Fruit fly (Drosophila melanogaster) whole organism, embryonic: ENCODE results near the gene CG9662.

Experiments used
- CG10267 ChIP-seq: fragments of 200-800 bp; sonication (Bioruptor generic); optimal IDR thresholded peaks from 2 replicates; lab custom pipeline; 2018; ENCODE audit warnings: missing biosample characterization, mild to moderate bottlenecking, missing genetic modification characterization, moderate library complexity
- CG12104 ChIP-seq: fragments of 200-800 bp; sonication (Bioruptor generic); optimal IDR thresholded peaks from 3 replicates; lab custom pipeline; 2016; ENCODE audit warnings: missing biosample characterization, missing genetic modification characterization
- CG13624 ChIP-seq: fragments of 200-800 bp; sonication (Bioruptor generic); optimal IDR thresholded peaks from 2 replicates; lab custom pipeline; 2016; ENCODE audit warnings: missing biosample characterization, missing genetic modification characterization
- CG15073 ChIP-seq: fragments of 200-800 bp; sonication (Bioruptor generic); optimal IDR thresholded peaks from 2 replicates; lab custom pipeline; 2016; ENCODE audit warnings: missing biosample characterization, missing genetic modification characterization
- CG33213 ChIP-seq: fragments of 200-800 bp; sonication (Bioruptor generic); optimal IDR thresholded peaks from 3 replicates; lab custom pipeline; 2016; ENCODE audit warnings: missing biosample characterization, missing genetic modification characterization
- CG33557 ChIP-seq: fragments of 200-800 bp; sonication (Bioruptor generic); optimal IDR thresholded peaks from 2 replicates; lab custom pipeline; 2019; ENCODE audit warnings: missing biosample characterization, mild to moderate bottlenecking, missing genetic modification characterization, moderate library complexity
- CG6272 ChIP-seq: fragments of 200-800 bp; sonication (Bioruptor generic); IDR thresholded peaks from 2 replicates; pipeline ENCODE4 v1.3.6; 2022; ENCODE audit warnings: missing biosample characterization, missing genetic modification characterization
- CG7372 ChIP-seq: fragments of 200-800 bp; sonication (Bioruptor generic); IDR thresholded peaks from 2 replicates; pipeline ENCODE4 v1.3.6; 2022; ENCODE audit warnings: missing biosample characterization, missing genetic modification characterization
- CG8478 ChIP-seq: fragments of >200 bp; optimal IDR thresholded peaks from 2 replicates; lab custom pipeline; 2018
- CoRest ChIP-seq: fragments of 200-800 bp; sonication (Bioruptor generic); optimal IDR thresholded peaks from 3 replicates; lab custom pipeline; 2018; ENCODE audit warnings: missing biosample characterization, mild to moderate bottlenecking, missing genetic modification characterization, moderate library complexity
- Dbx ChIP-seq: fragments of 200-800 bp; sonication (Bioruptor generic); IDR thresholded peaks from 3 replicates; pipeline ENCODE4 v1.3.6; 2022; ENCODE audit warnings: missing biosample characterization, missing genetic modification characterization
- Dfd ChIP-seq, 2 experiments: fragments of >200 bp; optimal IDR thresholded peaks; 2 replicates each; lab custom pipeline; 2017; ENCODE audit warnings: missing biosample characterization in 2 of 2, missing genetic modification characterization in 2 of 2
- Dip2 ChIP-seq: fragments of 200-800 bp; sonication (Bioruptor generic); IDR thresholded peaks from 2 replicates; pipeline ENCODE4 v1.3.6; 2022; ENCODE audit warnings: missing biosample characterization, missing genetic modification characterization
- Drgx ChIP-seq: fragments of 200-800 bp; sonication (Bioruptor generic); IDR thresholded peaks from 2 replicates; pipeline ENCODE4 v1.3.6; 2022; ENCODE audit warnings: missing biosample characterization, missing genetic modification characterization
- E2f1 ChIP-seq: fragments of 200-800 bp; sonication (Bioruptor generic); IDR thresholded peaks from 2 replicates; pipeline ENCODE4 v1.3.6; 2022; ENCODE audit warnings: missing biosample characterization, missing genetic modification characterization
- H15 ChIP-seq: fragments of 200-800 bp; sonication (Bioruptor generic); IDR thresholded peaks from 3 replicates; pipeline ENCODE4 v1.3.6; 2022; ENCODE audit warnings: missing biosample characterization, missing genetic modification characterization
- HLH4C ChIP-seq: fragments of 200-800 bp; sonication (Bioruptor generic); IDR thresholded peaks from 3 replicates; pipeline ENCODE4 v1.3.6; 2022; ENCODE audit warnings: missing biosample characterization, missing genetic modification characterization; ENCODE audit not compliant: partially characterized antibody
- HLH54F ChIP-seq: fragments of 200-800 bp; sonication (Bioruptor generic); optimal IDR thresholded peaks from 3 replicates; lab custom pipeline; 2016; ENCODE audit warnings: missing biosample characterization, missing genetic modification characterization
- Meics ChIP-seq: fragments of 200-800 bp; sonication (Bioruptor generic); optimal IDR thresholded peaks from 2 replicates; lab custom pipeline; 2017; ENCODE audit warnings: missing biosample characterization, mild to moderate bottlenecking, missing genetic modification characterization
- Optix ChIP-seq: fragments of 200-800 bp; sonication (Bioruptor generic); IDR thresholded peaks from 3 replicates; pipeline ENCODE4 v1.3.6; 2022; ENCODE audit warnings: missing biosample characterization, missing genetic modification characterization
- Scr ChIP-seq: fragments of 200-800 bp; sonication (Bioruptor generic); IDR thresholded peaks from 2 replicates; pipeline ENCODE4 v1.3.6; 2022; ENCODE audit warnings: missing biosample characterization, missing genetic modification characterization; ENCODE audit not compliant: partially characterized antibody
- abd-A ChIP-seq: fragments of 200-800 bp; sonication (Bioruptor generic); optimal IDR thresholded peaks from 3 replicates; lab custom pipeline; 2019; ENCODE audit warnings: missing biosample characterization, mild to moderate bottlenecking, missing genetic modification characterization, moderate library complexity
- dmrt99B ChIP-seq: fragments of 200-800 bp; sonication (Bioruptor generic); optimal IDR thresholded peaks from 2 replicates; lab custom pipeline; 2018; ENCODE audit warnings: missing biosample characterization, mild to moderate bottlenecking, missing genetic modification characterization, moderate library complexity
- fd3F ChIP-seq: fragments of 200-800 bp; sonication (Bioruptor generic); optimal IDR thresholded peaks from 2 replicates; lab custom pipeline; 2018; ENCODE audit warnings: missing biosample characterization, mild to moderate bottlenecking, missing genetic modification characterization, moderate library complexity
- ftz-f1 ChIP-seq: fragments of 200-800 bp; sonication (Bioruptor generic); optimal IDR thresholded peaks from 2 replicates; lab custom pipeline; 2016; ENCODE audit warnings: missing biosample characterization, missing genetic modification characterization
- gfzf ChIP-seq: fragments of 200-800 bp; sonication (Bioruptor generic); optimal IDR thresholded peaks from 2 replicates; lab custom pipeline; 2016; ENCODE audit warnings: missing biosample characterization, mild to moderate bottlenecking, missing genetic modification characterization, moderate library complexity
- lilli ChIP-seq: fragments of 200-800 bp; sonication (Bioruptor generic); optimal IDR thresholded peaks from 3 replicates; lab custom pipeline; 2016; ENCODE audit warnings: missing biosample characterization, missing genetic modification characterization
- nmo ChIP-seq: fragments of 200-800 bp; sonication (Bioruptor generic); optimal IDR thresholded peaks from 2 replicates; lab custom pipeline; 2018; ENCODE audit warnings: missing biosample characterization, mild to moderate bottlenecking, missing genetic modification characterization, moderate library complexity
- nom ChIP-seq: fragments of 200-800 bp; sonication (Bioruptor generic); optimal IDR thresholded peaks from 2 replicates; lab custom pipeline; 2017; ENCODE audit warnings: missing biosample characterization, missing genetic modification characterization, mild to moderate bottlenecking, moderate library complexity, missing genetic modification reagents
- pita ChIP-seq: fragments of 200-800 bp; sonication (Bioruptor generic); optimal IDR thresholded peaks from 2 replicates; lab custom pipeline; 2017; ENCODE audit warnings: missing biosample characterization, mild to moderate bottlenecking, missing genetic modification characterization
- pum ChIP-seq: fragments of 200-800 bp; sonication (Bioruptor generic); optimal IDR thresholded peaks from 2 replicates; lab custom pipeline; 2016; ENCODE audit warnings: missing biosample characterization, missing genetic modification characterization
- tio ChIP-seq: fragments of 200-800 bp; sonication (Bioruptor generic); optimal IDR thresholded peaks from 2 replicates; lab custom pipeline; 2017; ENCODE audit warnings: missing biosample characterization, missing genetic modification characterization, inconsistent platforms
- wdn ChIP-seq: fragments of 200-800 bp; sonication (Bioruptor generic); IDR thresholded peaks from 2 replicates; pipeline ENCODE4 v1.3.6; 2022; ENCODE audit warnings: missing biosample characterization, missing genetic modification characterization
- zen2 ChIP-seq: fragments of 200-800 bp; sonication (Bioruptor generic); IDR thresholded peaks from 3 replicates; pipeline ENCODE4 v1.3.6; 2022; ENCODE audit warnings: missing biosample characterization, missing genetic modification characterization; ENCODE audit not compliant: partially characterized antibody

Gene CG9662

DNA sequence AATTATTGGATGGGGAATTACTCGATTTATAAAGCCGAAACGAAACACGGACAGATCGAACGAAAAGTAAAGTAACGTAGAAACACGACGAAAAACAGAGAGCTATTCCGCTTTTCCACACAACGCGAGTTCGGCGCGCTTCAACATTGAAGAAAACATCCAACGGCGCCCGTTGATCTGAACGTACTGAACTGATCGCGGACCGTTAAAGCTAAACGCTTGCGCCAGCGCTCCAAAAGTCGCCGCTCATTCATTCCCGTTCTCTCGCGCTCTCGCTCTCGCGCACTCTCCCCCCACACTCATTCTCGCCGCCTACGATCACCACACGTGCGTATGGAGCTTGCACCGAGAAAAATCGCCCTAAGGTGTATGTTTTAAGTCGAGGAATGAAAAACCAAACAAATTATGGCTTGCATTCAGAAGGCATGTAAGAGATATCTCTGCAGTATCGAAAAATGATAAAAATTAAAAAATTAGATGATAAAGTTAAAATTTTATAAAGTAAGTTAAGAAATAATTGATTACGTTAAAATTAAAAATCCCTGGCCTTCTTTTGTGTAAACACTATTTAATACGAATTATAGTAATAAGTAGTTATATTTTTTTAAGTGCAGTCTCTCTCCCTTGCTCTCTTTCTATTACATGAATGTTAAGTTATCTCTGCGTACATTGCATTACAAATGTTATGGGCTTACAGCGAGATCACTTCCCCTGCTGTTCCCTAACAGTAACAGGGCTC, 21.7 kb downstream of the CG9662 start, which contains the start of gene E23 (continued):
- TF ChIP-seq dmrt99B (tag; lab: Kevin White, UChicago) (peak; percentile 99), Dbx (peak; percentile 98), CG12104 (GFP tag; lab: Kevin White, UChicago) (peak; percentile 99), Drgx (GFP tag; lab: Robert Waterston, UW) (peak; percentile 98), fd3F (GFP tag; lab: Kevin White, UChicago) (peak; percentile 97), zen2 (GFP tag; lab: Robert Waterston, UW) (no peak; the same call in 2 of the 3 replicates), CG8478 (no peak), CG33557 (GFP tag; lab: Kevin White, UChicago) (peak; percentile 99), Optix (peak; percentile 95), pita (GFP tag; lab: Kevin White, UChicago) (no peak), CG13624 (GFP tag; lab: Kevin White, UChicago) (peak; percentile 91), tio (GFP tag; lab: Kevin White, UChicago) (peak; percentile 99), abd-A (tag; lab: Kevin White, UChicago) (peak; percentile 87), ftz-f1 (peak; percentile 92), nmo (GFP tag; lab: Kevin White, UChicago) (peak; percentile 100), E2f1 (GFP tag; lab: Robert Waterston, UW) (peak; percentile 97), wdn (GFP tag; lab: Robert Waterston, UW) (peak; percentile 96), CG6272 (GFP tag; lab: Robert Waterston, UW) (peak; percentile 97), HLH54F (peak; percentile 97), gfzf (GFP tag; lab: Kevin White, UChicago) (no peak), CG15073 (peak; percentile 83), Scr (GFP tag; lab: Robert Waterston, UW) (no peak), H15 (GFP tag; lab: Robert Waterston, UW) (peak; percentile 98), Meics (GFP tag; lab: Kevin White, UChicago) (peak; percentile 98)

DNA sequence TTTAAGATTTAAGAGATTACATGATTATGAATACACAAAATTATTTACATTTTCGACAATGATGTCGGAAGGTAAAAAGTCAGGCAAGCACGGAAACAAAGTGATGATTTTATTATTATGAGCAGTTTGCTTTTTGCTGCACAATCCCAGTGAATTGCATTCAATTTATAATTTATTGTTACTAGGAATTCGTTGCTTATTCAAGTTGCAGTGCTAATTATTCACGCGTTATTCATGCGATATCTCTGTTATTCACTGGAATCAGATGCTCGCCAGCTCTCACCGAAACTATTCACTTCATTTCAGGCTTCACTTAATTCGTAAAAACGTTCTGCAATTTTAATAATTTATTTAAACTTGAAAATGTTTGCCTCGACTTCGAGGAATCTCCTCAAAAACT, 22.7 kb downstream of the CG9662 start:
- no peak for TF ChIP-seq CoRest (tag; lab: Kevin White, UChicago)
- TF ChIP-seq HLH4C (GFP tag; lab: Robert Waterston, UW), result no peak
- TF ChIP-seq lilli (GFP tag; lab: Kevin White, UChicago), result no peak

DNA sequence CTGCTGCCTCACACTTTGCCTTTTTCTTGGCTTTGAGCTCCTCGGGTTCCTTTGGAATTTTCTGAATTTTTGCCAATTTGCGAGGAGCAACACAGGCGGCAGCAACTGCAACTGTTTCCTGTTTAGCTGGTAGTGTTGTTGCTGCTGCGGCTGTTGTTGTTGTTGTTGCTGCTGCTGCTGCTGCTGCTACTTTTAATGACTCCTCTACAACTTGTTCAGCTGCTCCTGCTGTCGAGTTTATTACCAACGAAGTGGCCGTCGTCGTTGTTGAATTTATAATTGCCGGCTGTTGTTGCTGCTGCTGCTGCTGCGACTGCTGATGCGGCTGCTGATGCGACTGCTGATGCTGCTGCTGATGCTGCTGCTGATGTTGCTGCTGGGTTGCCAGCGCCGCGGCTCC, 23.6 kb downstream of the CG9662 start:
- peak in 1 of 2 experiments; percentile 32 for TF ChIP-seq Dfd (GFP tag; optimal IDR thresholded peaks at IDR 0.05; lab: Kevin White, UChicago)
- TF ChIP-seq CG7372 (GFP tag; lab: Robert Waterston, UW), result no peak
- no peak for TF ChIP-seq dmrt99B (tag; lab: Kevin White, UChicago)
- TF ChIP-seq CG10267 (tag; lab: Kevin White, UChicago), result no peak
- TF ChIP-seq CG33213, result no peak
- no peak for TF ChIP-seq Dbx

DNA sequence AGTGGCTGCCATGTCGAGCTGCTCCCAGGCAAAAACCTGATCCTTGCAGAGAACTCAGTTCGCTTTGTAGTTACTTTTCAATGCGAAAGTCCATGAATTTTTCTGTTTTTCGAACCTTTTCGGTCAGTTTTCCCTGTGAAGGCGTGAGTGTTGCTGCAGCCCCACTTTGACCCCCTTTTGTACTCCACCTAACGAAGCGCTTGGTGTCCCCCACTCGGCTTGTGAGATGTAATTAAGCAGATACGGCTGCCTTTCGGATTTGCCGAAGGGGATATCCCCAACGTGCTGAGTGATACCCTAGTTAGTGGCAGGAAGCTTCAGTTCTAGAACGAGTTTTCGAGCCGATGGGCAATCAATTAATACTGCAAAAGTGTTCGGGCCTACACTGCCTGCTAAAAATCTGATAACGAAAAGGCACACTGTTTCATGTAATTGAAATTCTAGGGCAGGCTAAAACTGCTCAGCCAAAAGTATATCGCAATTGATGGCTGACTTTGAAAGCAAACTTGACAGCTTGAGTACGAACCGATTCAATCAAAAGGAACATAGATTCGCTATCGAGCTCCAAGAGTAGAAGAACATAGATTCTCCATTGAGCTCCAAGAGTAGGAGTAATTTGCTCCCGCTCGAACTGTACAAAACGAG, 24.8 kb downstream of the CG9662 start:
- TF ChIP-seq pum (GFP tag; lab: Kevin White, UChicago) (no peak), Dip2 (GFP tag; lab: Robert Waterston, UW) (no peak), nom (peak; percentile 43)
